Worm (Caenorhabditis elegans): ENCODE data around the gene F09F7.5.

The F09F7.5 gene

ce11 chrIII:5505474-5506022 lies 41.2 kb upstream of the F09F7.5 start:
- no peak for TF ChIP-seq ztf-23 (GFP tag; IDR thresholded peaks at IDR 0.05)
- no peak for TF ChIP-seq cog-1 (tag; optimal IDR thresholded peaks at IDR 0.05)
- TF ChIP-seq ztf-29 (GFP tag; IDR thresholded peaks at IDR 0.05): no peak
- 0 out of 2 replicates have a peak, but pooled peaks have one; percentile 9 for TF ChIP-seq tab-1 (GFP tag; IDR thresholded peaks at IDR 0.05)
- no peak for TF ChIP-seq T22C8.4 (GFP tag; IDR thresholded peaks at IDR 0.05)
- TF ChIP-seq ref-1 (GFP tag; conservative IDR thresholded peaks at IDR 0.05): no peak
- no peak for TF ChIP-seq klf-2 (GFP tag; conservative IDR thresholded peaks at IDR 0.05)

ce11 chrIII:5506023-5506597 lies 40.7 kb upstream of the F09F7.5 start:
- 0 out of 2 replicates have a peak, but pooled peaks have one; percentile 52 for TF ChIP-seq ztf-23 (GFP tag; IDR thresholded peaks at IDR 0.05)
- no peak for TF ChIP-seq tab-1 (GFP tag; IDR thresholded peaks at IDR 0.05)
- TF ChIP-seq flt-1 (GFP tag; IDR thresholded peaks at IDR 0.05): no peak

- no peak for TF ChIP-seq tab-1 (GFP tag; IDR thresholded peaks at IDR 0.05)
- TF ChIP-seq ref-1 (GFP tag; conservative IDR thresholded peaks at IDR 0.05): no peak
- no peak for TF ChIP-seq T22C8.4 (GFP tag; IDR thresholded peaks at IDR 0.05)
- TF ChIP-seq ztf-23 (GFP tag; IDR thresholded peaks at IDR 0.05): no peak
- TF ChIP-seq klf-2 (GFP tag; conservative IDR thresholded peaks at IDR 0.05): no peak
- TF ChIP-seq flt-1 (GFP tag; IDR thresholded peaks at IDR 0.05): no peak
- TF ChIP-seq cog-1 (tag; optimal IDR thresholded peaks at IDR 0.05): no peak
These were observed 39.9 kb upstream of the F09F7.5 start for ce11 chrIII:5506936-5507335.

ce11 chrIII:5508669-5509068 lies 38.1 kb upstream of the F09F7.5 start, which contains the start of gene D1044.7:
D1044.7 (minus strand) TSS chrIII:5508769.
- TF ChIP-seq cog-1 (tag; optimal IDR thresholded peaks at IDR 0.05): no peak
- TF ChIP-seq flt-1 (GFP tag; IDR thresholded peaks at IDR 0.05): no peak
- TF ChIP-seq ref-1 (GFP tag; conservative IDR thresholded peaks at IDR 0.05): no peak

- TF ChIP-seq med-1 (GFP tag; optimal IDR thresholded peaks at IDR 0.05; ENCODE audit: insufficient read depth): no peak
These were observed 34.3 kb upstream of the F09F7.5 start, which contains the start of gene pqn-25 for ce11 chrIII:5512502-5512901. pqn-25 (minus strand) TSS chrIII:5512602.

- TF ChIP-seq tab-1 (GFP tag; IDR thresholded peaks at IDR 0.05) (no peak), ztf-23 (GFP tag; IDR thresholded peaks at IDR 0.05) (no peak), cog-1 (tag; optimal IDR thresholded peaks at IDR 0.05) (no peak)
These were observed 29.4 kb upstream of the F09F7.5 start, which contains the start of gene nekl-4 for ce11 chrIII:5517423-5517822. nekl-4 (minus strand) TSS chrIII:5517523.

ce11 chrIII:5521930-5522329 lies 24.9 kb upstream of the F09F7.5 start, which contains the start of gene D1044.4:
D1044.4 (minus strand) TSS chrIII:5522030.
- TF ChIP-seq ztf-29 (GFP tag; IDR thresholded peaks at IDR 0.05) (no peak), cog-1 (tag; optimal IDR thresholded peaks at IDR 0.05) (no peak), flt-1 (GFP tag; IDR thresholded peaks at IDR 0.05) (no peak), tab-1 (GFP tag; IDR thresholded peaks at IDR 0.05) (no peak), klf-2 (GFP tag; conservative IDR thresholded peaks at IDR 0.05) (no peak), T22C8.4 (GFP tag; IDR thresholded peaks at IDR 0.05) (no peak), med-1 (GFP tag; optimal IDR thresholded peaks at IDR 0.05; ENCODE audit: insufficient read depth) (no peak), ztf-23 (GFP tag; IDR thresholded peaks at IDR 0.05) (no peak), ref-1 (GFP tag; conservative IDR thresholded peaks at IDR 0.05) (no peak)

- TF ChIP-seq ztf-23 (GFP tag; IDR thresholded peaks at IDR 0.05) (no peak), ztf-29 (GFP tag; IDR thresholded peaks at IDR 0.05) (no peak), ref-1 (GFP tag; conservative IDR thresholded peaks at IDR 0.05) (no peak), flt-1 (GFP tag; IDR thresholded peaks at IDR 0.05) (no peak), cog-1 (tag; optimal IDR thresholded peaks at IDR 0.05) (no peak), tab-1 (GFP tag; IDR thresholded peaks at IDR 0.05) (no peak), klf-2 (GFP tag; conservative IDR thresholded peaks at IDR 0.05) (no peak)
These were observed 20.8 kb upstream of the F09F7.5 start, which contains the start of gene dex-1 for ce11 chrIII:5525973-5526372. dex-1 (plus strand) TSS chrIII:5526104.

- TF ChIP-seq cog-1 (tag; optimal IDR thresholded peaks at IDR 0.05): no peak
- no peak for TF ChIP-seq ref-1 (GFP tag; conservative IDR thresholded peaks at IDR 0.05)
- TF ChIP-seq flt-1 (GFP tag; IDR thresholded peaks at IDR 0.05): no peak
- no peak for TF ChIP-seq med-1 (GFP tag; optimal IDR thresholded peaks at IDR 0.05; ENCODE audit: insufficient read depth)
- TF ChIP-seq ztf-23 (GFP tag; IDR thresholded peaks at IDR 0.05): no peak
- TF ChIP-seq klf-2 (GFP tag; conservative IDR thresholded peaks at IDR 0.05): no peak
- TF ChIP-seq ztf-29 (GFP tag; IDR thresholded peaks at IDR 0.05): no peak
- TF ChIP-seq T22C8.4 (GFP tag; IDR thresholded peaks at IDR 0.05): no peak
- TF ChIP-seq tab-1 (GFP tag; IDR thresholded peaks at IDR 0.05): no peak
These were observed 5.0 kb upstream of the F09F7.5 start for ce11 chrIII:5541777-5542176.

ce11 chrIII:5543050-5543449 lies 3.7 kb upstream of the F09F7.5 start, which contains the start of gene D1044.6:
D1044.6 (minus strand) TSS chrIII:5543177.
- no peak for TF ChIP-seq ztf-23 (GFP tag; IDR thresholded peaks at IDR 0.05)
- TF ChIP-seq flt-1 (GFP tag; IDR thresholded peaks at IDR 0.05): no peak
- no peak for TF ChIP-seq tab-1 (GFP tag; IDR thresholded peaks at IDR 0.05)
- no peak for TF ChIP-seq T22C8.4 (GFP tag; IDR thresholded peaks at IDR 0.05)

Data from whole organism, midembryonic.